Fruit fly (Drosophila melanogaster): ENCODE measurements around the gene CG4565.

The CG4565 gene

DNA sequence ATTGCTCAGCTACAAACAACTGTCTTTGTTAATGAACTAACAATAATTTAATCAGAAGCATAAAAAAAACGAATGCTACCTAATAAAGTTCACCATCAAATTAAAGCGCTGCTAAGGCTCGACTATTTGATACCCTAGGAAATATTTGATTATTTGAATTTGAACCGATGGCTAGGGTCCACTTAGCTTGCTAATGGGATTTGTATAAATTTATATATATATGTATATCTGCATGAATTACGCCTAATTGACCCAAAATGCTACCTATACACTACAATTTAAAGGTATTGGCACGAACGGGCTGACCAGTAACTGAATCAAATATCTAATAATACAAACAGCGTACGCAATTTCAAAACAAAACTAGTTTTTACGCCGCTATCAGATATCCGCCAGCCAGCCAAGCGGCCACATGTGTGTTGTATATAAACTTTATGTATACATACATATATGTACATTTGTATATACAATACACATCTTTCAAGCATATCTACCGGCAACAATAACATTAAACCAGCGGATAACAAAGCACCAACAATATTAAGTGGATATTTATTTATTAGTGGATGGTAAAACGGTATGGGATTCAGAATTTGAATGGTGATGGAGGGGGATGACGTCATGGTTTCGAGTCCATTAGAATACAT lies 31.6 kb downstream of the CG4565 start (continued):
- no peak for TF ChIP-seq Stat92E (GFP tag; optimal IDR thresholded peaks at IDR 0.05)
- peak; percentile 69 for TF ChIP-seq phol (tag; optimal IDR thresholded peaks at IDR 0.05)
- peak; percentile 93 for TF ChIP-seq Rfx (GFP tag; IDR thresholded peaks at IDR 0.05)
- TF ChIP-seq Atf6 (GFP tag; IDR thresholded peaks at IDR 0.05): peak; percentile 76
- peak; percentile 82 for TF ChIP-seq CG10147 (GFP tag; optimal IDR thresholded peaks at IDR 0.05)
- TF ChIP-seq ase (GFP tag; IDR thresholded peaks at IDR 0.05): peak; percentile 90
- no peak for TF ChIP-seq eve (GFP tag; optimal IDR thresholded peaks at IDR 0.05)
- TF ChIP-seq Max (GFP tag; optimal IDR thresholded peaks at IDR 0.05): peak; percentile 22
- peak; percentile 53 for TF ChIP-seq scrt (GFP tag; optimal IDR thresholded peaks at IDR 0.05)
- TF ChIP-seq Hmx (GFP tag; optimal IDR thresholded peaks at IDR 0.05): no peak
- peak; percentile 90 for TF ChIP-seq CG14441 (GFP tag; IDR thresholded peaks at IDR 0.05)
- no peak for TF ChIP-seq wor (GFP tag; IDR thresholded peaks at IDR 0.05)
- peak; percentile 23 for TF ChIP-seq CG10543 (GFP tag; optimal IDR thresholded peaks at IDR 0.05)
- peak; percentile 77; the same call in 2 of the 3 replicates for TF ChIP-seq Mrtf (GFP tag; IDR thresholded peaks at IDR 0.05)
- TF ChIP-seq Dip2 (GFP tag; IDR thresholded peaks at IDR 0.05): 0 out of 2 replicates have a peak, but pooled peaks have one; percentile 16
- no peak for TF ChIP-seq Kr (GFP tag; optimal IDR thresholded peaks at IDR 0.05)
- TF ChIP-seq B-H1 (GFP tag; IDR thresholded peaks at IDR 0.05): peak; percentile 78
- no peak for TF ChIP-seq CG3065 (GFP tag; optimal IDR thresholded peaks at IDR 0.05)
- no peak for TF ChIP-seq CG10431 (GFP tag; optimal IDR thresholded peaks at IDR 0.05)
- TF ChIP-seq Sox102F (GFP tag; optimal IDR thresholded peaks at IDR 0.05): peak; percentile 73
- no peak for TF ChIP-seq inv (GFP tag; IDR thresholded peaks at IDR 0.05; ENCODE audit: partially characterized antibody)
- TF ChIP-seq Gsc (GFP tag; IDR thresholded peaks at IDR 0.05): peak; percentile 9; the same call in 1 of the 2 replicates
- TF ChIP-seq Camta (GFP tag; optimal IDR thresholded peaks at IDR 0.05): no peak
- TF ChIP-seq wdn (GFP tag; IDR thresholded peaks at IDR 0.05): peak; percentile 75
- no peak for TF ChIP-seq pho (GFP tag; optimal IDR thresholded peaks at IDR 0.05)
- no peak for TF ChIP-seq CG9609 (GFP tag; optimal IDR thresholded peaks at IDR 0.05)
- peak; percentile 31 for TF ChIP-seq CG4854 (GFP tag; optimal IDR thresholded peaks at IDR 0.05)
- TF ChIP-seq tin (GFP tag; optimal IDR thresholded peaks at IDR 0.05): peak; percentile 18
- no peak for TF ChIP-seq CG8765 (GFP tag; IDR thresholded peaks at IDR 0.05)
- peak; percentile 78 for TF ChIP-seq sens (GFP tag)
- TF ChIP-seq Dp (GFP tag; optimal IDR thresholded peaks at IDR 0.05): no peak
- TF ChIP-seq lmd (GFP tag; IDR thresholded peaks at IDR 0.05): peak; percentile 83
- peak; percentile 84 for TF ChIP-seq Meics (GFP tag; optimal IDR thresholded peaks at IDR 0.05)
- TF ChIP-seq CG5953 (GFP tag; IDR thresholded peaks at IDR 0.05): 0 out of 2 replicates have a peak, but pooled peaks have one; percentile 50
- TF ChIP-seq CTCF (GFP tag; optimal IDR thresholded peaks at IDR 0.05): no peak
- no peak for TF ChIP-seq CG2116 (GFP tag; optimal IDR thresholded peaks at IDR 0.05)
- peak; percentile 44; the same call in 1 of the 2 replicates for TF ChIP-seq E2f2 (GFP tag; IDR thresholded peaks at IDR 0.05)
- no peak for TF ChIP-seq CG14860 (GFP tag; IDR thresholded peaks at IDR 0.05; ENCODE audit: partially characterized antibody)
- TF ChIP-seq CG6654 (GFP tag; optimal IDR thresholded peaks at IDR 0.05): no peak
- TF ChIP-seq Xrp1 (GFP tag; IDR thresholded peaks at IDR 0.05): peak; percentile 68; the same call in 1 of the 2 replicates
- peak; percentile 49 for TF ChIP-seq CG18619 (GFP tag; optimal IDR thresholded peaks at IDR 0.05)
- TF ChIP-seq nau (GFP tag; optimal IDR thresholded peaks at IDR 0.05): peak; percentile 20
- TF ChIP-seq sr (GFP tag; IDR thresholded peaks at IDR 0.05): 0 out of 3 replicates have a peak, but pooled peaks have one; percentile 12
- TF ChIP-seq CG4707 (GFP tag; optimal IDR thresholded peaks at IDR 0.05): no peak
- 0 out of 3 replicates have a peak, but pooled peaks have one; percentile 61 for TF ChIP-seq C15 (GFP tag; IDR thresholded peaks at IDR 0.05)
- peak; percentile 73 for TF ChIP-seq CG11085 (GFP tag; IDR thresholded peaks at IDR 0.05)
- peak; percentile 78 for TF ChIP-seq CG31441 (GFP tag; IDR thresholded peaks at IDR 0.05)
- peak; percentile 60 for TF ChIP-seq CG15011 (GFP tag; optimal IDR thresholded peaks at IDR 0.05)
- TF ChIP-seq CG14710 (tag; optimal IDR thresholded peaks at IDR 0.05): peak; percentile 15
- TF ChIP-seq CG34422 (GFP tag; IDR thresholded peaks at IDR 0.05): peak; percentile 89
- TF ChIP-seq CG18599 (GFP tag; optimal IDR thresholded peaks at IDR 0.05): peak; percentile 86

All from whole organism, embryonic.